Worm (Caenorhabditis elegans) whole organism, late embryonic: ENCODE data around the gene ttbk-2.1.
"Not testable (repeated sequence)": the region's sequence is repeated elsewhere in the genome, so short reads cannot be mapped to it uniquely, and the experiment has no call there.

Source experiments
- Y22D7AL.16 ChIP-seq: sonication (generic microtip); optimal IDR thresholded peaks from 2 replicates; lab custom pipeline; 2016; ENCODE audit warnings: missing genetic modification characterization, missing compliant biosample characterization
- ama-1 ChIP-seq: fragments of 150-350 bp; optimal IDR thresholded peaks from 2 replicates; lab custom pipeline; 2014
- ceh-19 ChIP-seq: fragments of 200-800 bp; sonication (Bioruptor generic); optimal IDR thresholded peaks from 2 replicates; lab custom pipeline; 2018; ENCODE audit warnings: mild to moderate bottlenecking, missing genetic modification characterization, missing compliant biosample characterization
- ceh-22 ChIP-seq: sonication (generic microtip); optimal IDR thresholded peaks from 2 replicates; lab custom pipeline; 2017; ENCODE audit warnings: missing biosample characterization, missing genetic modification characterization
- ets-4 ChIP-seq: sonication (generic microtip); optimal IDR thresholded peaks from 2 replicates; lab custom pipeline; 2016; ENCODE audit warnings: missing genetic modification characterization, missing compliant biosample characterization
- eyg-1 ChIP-seq: sonication (generic microtip); optimal IDR thresholded peaks from 2 replicates; lab custom pipeline; 2016; ENCODE audit warnings: missing genotype, missing genetic modification characterization, missing compliant biosample characterization
- fkh-10 ChIP-seq: fragments of 150-350 bp; optimal IDR thresholded peaks from 2 replicates; lab custom pipeline; 2014; ENCODE audit warnings: missing biosample characterization, missing genetic modification reagents, missing genetic modification characterization
- hlh-6 ChIP-seq: sonication (generic microtip); optimal IDR thresholded peaks from 2 replicates; lab custom pipeline; 2016; ENCODE audit warnings: missing genotype, missing genetic modification characterization, missing compliant biosample characterization
- lin-11 ChIP-seq: fragments of 200-800 bp; sonication (Bioruptor generic); optimal IDR thresholded peaks from 2 replicates; lab custom pipeline; 2018; ENCODE audit warnings: mild to moderate bottlenecking, missing genetic modification characterization, missing compliant biosample characterization
- nfya-1 ChIP-seq: sonication (generic microtip); optimal IDR thresholded peaks from 2 replicates; lab custom pipeline; 2017; ENCODE audit warnings: missing genetic modification characterization, mild to moderate bottlenecking, missing compliant biosample characterization, antibody characterized with exemption, moderate library complexity
- nhr-11 ChIP-seq: fragments of 150-350 bp; optimal IDR thresholded peaks from 2 replicates; lab custom pipeline; 2014; ENCODE audit warnings: missing biosample characterization, missing genetic modification characterization
- npax-4 ChIP-seq: sonication (generic microtip); optimal IDR thresholded peaks from 2 replicates; lab custom pipeline; 2016; ENCODE audit warnings: missing genetic modification characterization, missing compliant biosample characterization
- pqm-1 ChIP-seq: sonication (generic microtip); optimal IDR thresholded peaks from 2 replicates; lab custom pipeline; 2016; ENCODE audit warnings: missing genetic modification characterization, missing compliant biosample characterization
- tbx-2 ChIP-seq: sonication (generic microtip); optimal IDR thresholded peaks from 2 replicates; lab custom pipeline; 2016; ENCODE audit warnings: missing genetic modification characterization, missing compliant biosample characterization

DNA sequence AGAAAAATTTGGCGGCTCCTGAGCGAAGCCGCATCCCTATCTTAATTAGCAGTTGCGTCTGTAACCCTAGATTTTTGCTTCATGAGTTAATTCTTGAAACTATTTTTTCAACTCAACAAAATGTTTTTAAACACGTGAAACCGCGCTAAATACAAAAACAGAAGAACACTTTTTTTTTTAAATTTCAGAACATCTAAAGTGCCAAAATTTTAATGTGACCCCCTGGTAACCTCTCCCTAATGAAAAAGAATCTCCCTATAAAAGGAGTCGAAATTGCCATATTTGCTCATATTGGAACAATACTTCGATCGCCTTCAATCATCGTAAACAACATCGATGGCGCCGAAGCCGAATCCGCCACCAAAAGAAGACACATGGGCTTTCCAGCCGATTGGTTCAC, 40.0 kb upstream of the ttbk-2.1 start, which contains the start of gene nsph-4.2:
- not testable (repeated sequence) for TF ChIP-seq pqm-1 (tag; lab: Kevin White, UChicago); ama-1 (lab: Kevin White, UChicago); tbx-2 (tag; lab: Kevin White, UChicago); nfya-1 (tag; lab: Kevin White, UChicago); ets-4 (tag; lab: Kevin White, UChicago); lin-11 (tag; lab: Kevin White, UChicago); ceh-19 (GFP tag; lab: Kevin White, UChicago); nhr-11 (tag; lab: Kevin White, UChicago); npax-4; Y22D7AL.16 (tag; lab: Kevin White, UChicago); ceh-22 (tag; lab: Kevin White, UChicago); fkh-10 (GFP tag; lab: Kevin White, UChicago); hlh-6 (tag; lab: Kevin White, UChicago); eyg-1
